Fruit fly (Drosophila melanogaster) whole organism, embryonic: ENCODE results near the gene DppIII.

ENCODE experiments used
- CG10147 ChIP-seq: fragments of 200-800 bp; sonication (Bioruptor generic); optimal IDR thresholded peaks from 2 replicates; lab custom pipeline; 2019; ENCODE audit warnings: missing biosample characterization, mild to moderate bottlenecking, missing genetic modification characterization, moderate library complexity
- CG10543 ChIP-seq: fragments of 200-800 bp; sonication (Bioruptor generic); optimal IDR thresholded peaks from 3 replicates; lab custom pipeline; 2017; ENCODE audit warnings: missing biosample characterization, mild to moderate bottlenecking, missing genetic modification characterization, moderate library complexity
- CG10565 ChIP-seq: fragments of 200-800 bp; sonication (Bioruptor generic); optimal IDR thresholded peaks from 3 replicates; lab custom pipeline; 2016; ENCODE audit warnings: missing biosample characterization, mild to moderate bottlenecking, missing genetic modification characterization
- CG14441 ChIP-seq: fragments of 200-800 bp; sonication (Bioruptor generic); IDR thresholded peaks from 2 replicates; pipeline ENCODE4 v1.3.6; 2022; ENCODE audit warnings: missing biosample characterization, missing genetic modification characterization
- CG14860 ChIP-seq: fragments of 200-800 bp; sonication (Bioruptor generic); IDR thresholded peaks from 3 replicates; pipeline ENCODE4 v1.3.6; 2022; ENCODE audit warnings: missing biosample characterization, missing genetic modification characterization; ENCODE audit not compliant: partially characterized antibody
- CG15073 ChIP-seq: fragments of 200-800 bp; sonication (Bioruptor generic); optimal IDR thresholded peaks from 2 replicates; lab custom pipeline; 2016; ENCODE audit warnings: missing biosample characterization, missing genetic modification characterization
- CG17802 ChIP-seq: fragments of 200-800 bp; sonication (Bioruptor generic); optimal IDR thresholded peaks from 2 replicates; lab custom pipeline; 2018; ENCODE audit warnings: missing biosample characterization, mild to moderate bottlenecking, missing genetic modification characterization, moderate library complexity
- CG17912 ChIP-seq: fragments of 200-800 bp; sonication (Bioruptor generic); optimal IDR thresholded peaks from 2 replicates; lab custom pipeline; 2018; ENCODE audit warnings: missing biosample characterization, mild to moderate bottlenecking, missing genetic modification characterization
- CG2116 ChIP-seq: fragments of 200-800 bp; sonication (Bioruptor generic); optimal IDR thresholded peaks from 3 replicates; lab custom pipeline; 2018; ENCODE audit warnings: missing biosample characterization, mild to moderate bottlenecking, missing genetic modification characterization
- CG31224 ChIP-seq: fragments of 200-800 bp; sonication (Bioruptor generic); IDR thresholded peaks from 2 replicates; pipeline ENCODE4 v1.3.6; 2022; ENCODE audit warnings: missing biosample characterization, missing genetic modification characterization
- CG32532 ChIP-seq: fragments of 200-800 bp; sonication (Bioruptor generic); IDR thresholded peaks from 2 replicates; pipeline ENCODE4 v1.3.6; 2022; ENCODE audit warnings: missing biosample characterization, missing genetic modification characterization
- CG32772 ChIP-seq: fragments of 200-800 bp; sonication (Bioruptor generic); IDR thresholded peaks from 2 replicates; pipeline ENCODE4 v1.3.6; 2022; ENCODE audit warnings: missing biosample characterization, missing genetic modification characterization
- CG8281 ChIP-seq: fragments of 200-800 bp; sonication (Bioruptor generic); optimal IDR thresholded peaks from 2 replicates; lab custom pipeline; 2018; ENCODE audit warnings: missing biosample characterization, mild to moderate bottlenecking, missing genetic modification characterization, moderate library complexity
- CG9727 ChIP-seq: fragments of 200-800 bp; sonication (Bioruptor generic); optimal IDR thresholded peaks from 3 replicates; lab custom pipeline; 2017; ENCODE audit warnings: missing biosample characterization, mild to moderate bottlenecking, missing genetic modification characterization
- Dll ChIP-seq: fragments of 200-800 bp; sonication (Bioruptor generic); IDR thresholded peaks from 4 replicates; pipeline ENCODE4 v1.3.6; 2022; ENCODE audit warnings: missing biosample characterization, missing genetic modification characterization; ENCODE audit not compliant: partially characterized antibody
- HLH3B ChIP-seq: fragments of 200-800 bp; sonication (Bioruptor generic); IDR thresholded peaks from 2 replicates; pipeline ENCODE4 v1.3.6; 2022; ENCODE audit warnings: missing biosample characterization, missing genetic modification characterization
- Hand ChIP-seq: fragments of 200-800 bp; sonication (Bioruptor generic); optimal IDR thresholded peaks from 2 replicates; lab custom pipeline; 2017; ENCODE audit warnings: mild to moderate bottlenecking, missing biosample characterization, missing genetic modification reagents, missing genetic modification characterization
- Hmr ChIP-seq: fragments of 200-800 bp; sonication (Bioruptor generic); optimal IDR thresholded peaks from 3 replicates; lab custom pipeline; 2017; ENCODE audit warnings: mild to moderate bottlenecking, missing biosample characterization, missing genetic modification reagents, missing genetic modification characterization
- Lhr ChIP-seq: fragments of 200-800 bp; sonication (Bioruptor generic); optimal IDR thresholded peaks from 3 replicates; lab custom pipeline; 2017; ENCODE audit warnings: mild to moderate bottlenecking, missing biosample characterization, missing genetic modification reagents, missing genetic modification characterization
- Mrtf ChIP-seq: fragments of 200-800 bp; sonication (Bioruptor generic); IDR thresholded peaks from 3 replicates; pipeline ENCODE4 v1.3.6; 2022; ENCODE audit warnings: missing biosample characterization, missing genetic modification characterization
- Nf-YB ChIP-seq: fragments of 200-800 bp; sonication (Bioruptor generic); optimal IDR thresholded peaks from 3 replicates; lab custom pipeline; 2019; ENCODE audit warnings: missing biosample characterization, mild to moderate bottlenecking, missing genetic modification characterization, moderate library complexity
- Nf-YC ChIP-seq: fragments of 200-800 bp; optimal IDR thresholded peaks from 3 replicates; lab custom pipeline; 2019; ENCODE audit warnings: missing biosample characterization, mild to moderate bottlenecking, missing genetic modification characterization, moderate library complexity
- Sin3A ChIP-seq: fragments of >200 bp; optimal IDR thresholded peaks from 2 replicates; lab custom pipeline; 2018
- TFAM ChIP-seq: fragments of 200-800 bp; sonication (Bioruptor generic); optimal IDR thresholded peaks from 2 replicates; lab custom pipeline; 2017; ENCODE audit warnings: missing biosample characterization, missing genetic modification characterization, inconsistent platforms
- Xbp1 ChIP-seq: fragments of 200-800 bp; sonication (Bioruptor generic); optimal IDR thresholded peaks from 3 replicates; lab custom pipeline; 2016; ENCODE audit warnings: missing biosample characterization, mild to moderate bottlenecking, missing genetic modification characterization
- YL-1 ChIP-seq: fragments of 200-800 bp; sonication (Bioruptor generic); optimal IDR thresholded peaks from 3 replicates; lab custom pipeline; 2017; ENCODE audit warnings: missing biosample characterization, mild to moderate bottlenecking, missing genetic modification characterization
- amos ChIP-seq: fragments of 200-800 bp; sonication (Bioruptor generic); IDR thresholded peaks from 2 replicates; pipeline ENCODE4 v1.3.6; 2022; ENCODE audit warnings: missing biosample characterization, missing genetic modification characterization; ENCODE audit not compliant: partially characterized antibody
- dmrt99B ChIP-seq: fragments of 200-800 bp; sonication (Bioruptor generic); optimal IDR thresholded peaks from 2 replicates; lab custom pipeline; 2018; ENCODE audit warnings: missing biosample characterization, mild to moderate bottlenecking, missing genetic modification characterization, moderate library complexity
- dpn ChIP-seq, 2 experiments: fragments of 200-800 bp; sonication (Bioruptor generic); optimal IDR thresholded peaks; 3 replicates each; lab custom pipeline; 2016; ENCODE audit warnings: missing biosample characterization in 2 of 2, missing genetic modification characterization in 2 of 2
- fu2 ChIP-seq: fragments of 200-800 bp; sonication (Bioruptor generic); optimal IDR thresholded peaks from 2 replicates; lab custom pipeline; 2016; ENCODE audit warnings: missing biosample characterization, missing genetic modification characterization
- gcm2 ChIP-seq: fragments of 200-800 bp; sonication (Bioruptor generic); optimal IDR thresholded peaks from 2 replicates; lab custom pipeline; 2016; ENCODE audit warnings: missing biosample characterization, missing genetic modification characterization
- gfzf ChIP-seq: fragments of 200-800 bp; sonication (Bioruptor generic); optimal IDR thresholded peaks from 2 replicates; lab custom pipeline; 2016; ENCODE audit warnings: missing biosample characterization, mild to moderate bottlenecking, missing genetic modification characterization, moderate library complexity
- grau ChIP-seq: fragments of 200-800 bp; optimal IDR thresholded peaks from 3 replicates; lab custom pipeline; 2019; ENCODE audit warnings: missing biosample characterization, mild to moderate bottlenecking, missing genetic modification characterization, moderate library complexity
- grn ChIP-seq: fragments of 200-800 bp; sonication (Bioruptor generic); optimal IDR thresholded peaks from 3 replicates; lab custom pipeline; 2017; ENCODE audit warnings: missing biosample characterization, missing genetic modification characterization
- gt ChIP-seq: fragments of 200-800 bp; sonication (Bioruptor generic); IDR thresholded peaks from 2 replicates; pipeline ENCODE4 v1.3.6; 2022; ENCODE audit warnings: missing biosample characterization, missing genetic modification characterization
- h ChIP-seq: fragments of >200 bp; optimal IDR thresholded peaks from 2 replicates; lab custom pipeline; 2017
- her ChIP-seq: fragments of 200-800 bp; sonication (Bioruptor generic); optimal IDR thresholded peaks from 2 replicates; lab custom pipeline; 2016; ENCODE audit warnings: missing biosample characterization, missing genetic modification characterization
- insv ChIP-seq, 2 experiments: fragments of 200-800 bp; sonication (Bioruptor generic); optimal IDR thresholded peaks; 3 replicates each; lab custom pipeline; 2016 to 2018; ENCODE audit warnings: missing biosample characterization in 2 of 2, missing genetic modification characterization in 2 of 2
- lab ChIP-seq: fragments of 200-800 bp; sonication (Bioruptor generic); optimal IDR thresholded peaks from 3 replicates; lab custom pipeline; 2017; ENCODE audit warnings: missing biosample characterization, missing genetic modification characterization, mild to moderate bottlenecking, moderate library complexity, missing genetic modification reagents
- pum ChIP-seq: fragments of 200-800 bp; sonication (Bioruptor generic); optimal IDR thresholded peaks from 2 replicates; lab custom pipeline; 2016; ENCODE audit warnings: missing biosample characterization, missing genetic modification characterization
- scrt ChIP-seq: fragments of 200-800 bp; sonication (Bioruptor generic); optimal IDR thresholded peaks from 2 replicates; lab custom pipeline; 2018; ENCODE audit warnings: missing biosample characterization, mild to moderate bottlenecking, missing genetic modification characterization, moderate library complexity
- sd ChIP-seq: fragments of 200-800 bp; sonication (Bioruptor generic); optimal IDR thresholded peaks from 3 replicates; lab custom pipeline; 2018; ENCODE audit warnings: missing biosample characterization, mild to moderate bottlenecking, missing genetic modification characterization, moderate library complexity
- sim ChIP-seq: fragments of 200-800 bp; sonication (Bioruptor generic); IDR thresholded peaks from 2 replicates; pipeline ENCODE4 v1.3.6; 2022; ENCODE audit warnings: missing biosample characterization, missing genetic modification characterization
- slbo ChIP-seq: fragments of 200-800 bp; sonication (Bioruptor generic); IDR thresholded peaks from 2 replicates; pipeline ENCODE4 v1.3.6; 2022; ENCODE audit warnings: missing biosample characterization, missing genetic modification characterization
- sna ChIP-seq: fragments of 200-800 bp; sonication (Bioruptor generic); IDR thresholded peaks from 2 replicates; pipeline ENCODE4 v1.3.6; 2022; ENCODE audit warnings: missing biosample characterization, missing genetic modification characterization; ENCODE audit not compliant: partially characterized antibody
- sr ChIP-seq: fragments of 200-800 bp; sonication (Bioruptor generic); IDR thresholded peaks from 3 replicates; pipeline ENCODE4 v1.3.6; 2022; ENCODE audit warnings: missing biosample characterization, missing genetic modification characterization
- tin ChIP-seq: fragments of 200-800 bp; sonication (Bioruptor generic); optimal IDR thresholded peaks from 3 replicates; lab custom pipeline; 2016; ENCODE audit warnings: missing biosample characterization, missing genetic modification characterization
- trh ChIP-seq: fragments of 200-800 bp; sonication (Bioruptor generic); optimal IDR thresholded peaks from 2 replicates; lab custom pipeline; 2016; ENCODE audit warnings: missing biosample characterization, missing genetic modification characterization
- unpg ChIP-seq: fragments of 200-800 bp; sonication (Bioruptor generic); optimal IDR thresholded peaks from 3 replicates; lab custom pipeline; 2018; ENCODE audit warnings: missing biosample characterization, mild to moderate bottlenecking, missing genetic modification characterization, moderate library complexity
- vfl ChIP-seq: fragments of 200-800 bp; sonication (Bioruptor generic); optimal IDR thresholded peaks from 2 replicates; lab custom pipeline; 2016; ENCODE audit warnings: missing biosample characterization, missing genetic modification characterization
- vnd ChIP-seq: fragments of 200-800 bp; sonication (Bioruptor generic); IDR thresholded peaks from 3 replicates; pipeline ENCODE4 v1.3.6; 2022; ENCODE audit warnings: missing biosample characterization, missing genetic modification characterization; ENCODE audit not compliant: partially characterized antibody

Gene DppIII

dm6 chr3R:8362259-8362876, 18.2 kb downstream of the DppIII start, which contains the start of the genes Veneno and CG7963 (continued):
- TF ChIP-seq grau (tag; lab: Kevin White, UChicago) (no peak), CG9727 (GFP tag; lab: Kevin White, UChicago) (no peak), vfl (GFP tag; lab: Kevin White, UChicago) (no peak), CG10565 (GFP tag; lab: Kevin White, UChicago) (no peak), Hand (no peak), sna (GFP tag; lab: Robert Waterston, UW) (no peak), unpg (GFP tag; lab: Kevin White, UChicago) (no peak), Mrtf (GFP tag; lab: Robert Waterston, UW) (no peak), lab (GFP tag; lab: Kevin White, UChicago) (no peak), insv (GFP tag; optimal IDR thresholded peaks at IDR 0.05; lab: Kevin White, UChicago) (no peak), dpn (GFP tag; optimal IDR thresholded peaks at IDR 0.05; lab: Kevin White, UChicago) (peak in 1 of 2 experiments; percentile 39), TFAM (no peak), grn (GFP tag; lab: Kevin White, UChicago) (no peak), HLH3B (GFP tag; lab: Robert Waterston, UW) (no peak), gt (no peak), Xbp1 (GFP tag; lab: Kevin White, UChicago) (peak; percentile 24), CG31224 (GFP tag; lab: Robert Waterston, UW) (no peak), YL-1 (peak; percentile 20), CG32772 (GFP tag; lab: Robert Waterston, UW) (no peak), CG14441 (GFP tag; lab: Robert Waterston, UW) (no peak), sr (GFP tag; lab: Robert Waterston, UW) (no peak), sim (GFP tag; lab: Robert Waterston, UW) (no peak), Sin3A (lab: Kevin White, UChicago) (no peak), Hmr (GFP tag; lab: Kevin White, UChicago) (peak; percentile 39), amos (GFP tag; lab: Robert Waterston, UW) (no peak), Nf-YC (tag; lab: Kevin White, UChicago) (peak; percentile 51), gcm2 (no peak), CG17802 (tag; lab: Kevin White, UChicago) (peak; percentile 73), slbo (GFP tag; lab: Robert Waterston, UW) (no peak), CG8281 (tag; lab: Kevin White, UChicago) (no peak), CG2116 (GFP tag; lab: Kevin White, UChicago) (peak; percentile 58), her (no peak), sd (tag; lab: Kevin White, UChicago) (no peak), CG10543 (GFP tag; lab: Kevin White, UChicago) (no peak), tin (GFP tag; lab: Kevin White, UChicago) (peak; percentile 17), CG17912 (GFP tag; lab: Kevin White, UChicago) (no peak), vnd (GFP tag; lab: Robert Waterston, UW) (no peak), fu2 (GFP tag; lab: Kevin White, UChicago) (no peak), scrt (no peak), Dll (GFP tag; lab: Robert Waterston, UW) (peak; percentile 35; the same call in 1 of the 4 replicates), gfzf (GFP tag; lab: Kevin White, UChicago) (peak; percentile 69), pum (GFP tag; lab: Kevin White, UChicago) (no peak), trh (no peak), Lhr (GFP tag; lab: Kevin White, UChicago) (peak; percentile 65), CG32532 (GFP tag; lab: Robert Waterston, UW) (no peak), h (lab: Kevin White, UChicago) (no peak), Nf-YB (GFP tag; lab: Kevin White, UChicago) (no peak), dmrt99B (tag; lab: Kevin White, UChicago) (no peak), CG10147 (GFP tag; lab: Kevin White, UChicago) (no peak), CG15073 (GFP tag; lab: Kevin White, UChicago) (no peak), CG14860 (GFP tag; lab: Robert Waterston, UW) (no peak)
